Worm (Caenorhabditis elegans) whole organism, dauer: ENCODE data around the gene T28C6.8.

ENCODE experiments used
- unc-62 ChIP-seq: sonication (generic microtip); optimal IDR thresholded peaks from 2 replicates; lab custom pipeline; 2017; ENCODE audit warnings: missing biosample characterization, missing genetic modification reagents, missing genetic modification characterization

T28C6.8 gene

DNA sequence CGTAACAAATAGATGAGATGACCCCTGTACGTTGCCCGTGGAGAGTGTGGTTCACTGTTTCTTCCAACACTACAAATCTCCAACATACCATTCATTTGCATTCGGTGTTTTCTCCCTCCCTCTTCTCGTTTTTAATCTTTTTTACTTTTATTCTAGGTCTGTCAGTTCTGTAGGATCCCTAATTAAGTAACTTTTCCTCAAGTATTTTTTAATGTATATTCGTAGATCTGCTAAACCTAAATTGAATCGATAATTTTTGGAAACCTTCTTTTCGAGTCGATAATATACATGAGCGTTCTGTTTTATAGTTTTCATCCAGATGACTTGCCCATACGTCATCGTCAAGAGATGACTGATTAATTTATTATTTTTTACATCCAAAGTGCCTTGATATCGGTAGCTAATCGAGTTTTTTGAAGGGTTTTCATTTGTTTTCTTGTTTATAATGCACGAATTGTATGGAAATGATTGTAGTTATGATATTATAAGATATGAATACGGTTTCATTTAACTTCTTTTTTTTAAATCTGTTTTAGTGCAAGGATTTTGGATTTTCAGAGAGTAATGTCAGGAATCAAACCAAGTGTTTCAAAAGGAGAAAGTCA, 9.7 kb upstream of the T28C6.8 start, which contains the start of the genes T28C6.11 and T11B7.1:
Gene T28C6.11 (minus strand): TSS at position 101 of the 605 bp plus-strand sequence.
Gene T11B7.1 (plus strand): TSS at position 555 of the 605 bp plus-strand sequence.
- no peak for TF ChIP-seq unc-62 (GFP tag; lab: Kevin White, UChicago)

DNA sequence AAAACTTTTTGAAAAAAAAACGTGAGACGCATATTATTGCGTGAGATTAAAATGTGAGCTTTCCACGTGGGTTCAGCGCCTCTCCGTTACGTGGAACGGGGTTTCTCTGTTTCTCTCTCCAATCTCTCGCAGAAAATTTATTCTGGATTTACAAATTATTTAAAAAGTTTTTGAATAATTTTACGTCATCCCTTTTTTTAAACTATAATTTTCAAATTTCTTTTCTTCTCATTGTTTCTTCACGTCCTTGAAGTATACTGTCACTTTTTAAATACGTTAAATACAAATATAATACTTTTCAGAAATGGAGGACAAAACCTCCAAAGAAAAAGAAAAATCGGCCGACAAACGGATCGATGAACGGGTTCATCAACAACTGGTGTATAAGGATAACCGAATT, 3.0 kb downstream of the T28C6.8 start, which contains the start of gene T28C6.7:
Gene T28C6.7 (plus strand): TSS at position 301 of the 400 bp plus-strand sequence.
- no peak for TF ChIP-seq unc-62 (GFP tag; lab: Kevin White, UChicago)

DNA sequence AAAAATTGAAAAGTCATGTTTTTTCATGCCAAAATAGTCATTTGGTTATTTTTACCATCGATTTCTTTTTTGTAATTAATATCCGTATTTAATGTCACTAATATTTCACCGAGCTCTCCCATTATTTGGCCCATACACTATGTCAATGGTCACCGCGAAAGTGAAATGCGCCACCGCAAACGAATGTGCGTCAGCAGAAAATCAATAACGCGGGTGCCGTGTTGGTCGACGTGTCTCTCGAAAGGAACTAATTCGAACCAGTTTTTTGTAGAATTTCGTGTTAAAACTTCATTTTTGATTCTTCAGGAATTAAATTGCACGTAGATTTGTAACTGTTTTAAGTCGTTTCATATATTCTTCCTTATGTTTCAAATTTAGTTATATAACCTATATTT, 3.9 kb downstream of the T28C6.8 start:
- TF ChIP-seq unc-62 (GFP tag; lab: Kevin White, UChicago) = no peak

DNA sequence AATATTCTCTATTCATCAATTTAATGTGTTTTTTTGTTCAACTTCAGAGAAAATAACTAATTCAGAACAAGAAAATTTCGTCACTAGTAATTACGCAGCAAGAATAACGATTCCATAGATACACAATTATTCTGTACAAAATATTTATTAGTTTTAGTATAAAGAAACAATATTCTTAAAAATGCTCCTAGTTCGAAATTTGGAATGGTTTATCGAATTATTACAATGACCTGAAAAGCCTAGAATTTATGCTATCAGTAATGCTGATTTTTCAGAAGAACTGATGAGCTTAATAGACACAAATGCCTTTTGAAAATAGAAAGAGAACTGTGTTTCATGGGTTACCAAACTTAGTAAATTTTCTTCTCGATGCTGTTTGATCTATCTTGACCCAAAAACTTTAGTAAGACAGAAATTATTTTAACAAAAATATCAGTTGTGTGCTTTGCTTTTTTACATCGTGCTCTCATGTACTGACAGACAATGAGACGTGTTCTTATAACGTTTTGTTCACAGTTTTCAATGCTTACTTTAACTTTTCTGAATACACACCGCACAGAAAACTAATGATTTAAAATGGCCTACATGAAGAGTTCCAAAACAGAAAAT, 4.4 kb downstream of the T28C6.8 start:
- no peak for TF ChIP-seq unc-62 (GFP tag; lab: Kevin White, UChicago)

DNA sequence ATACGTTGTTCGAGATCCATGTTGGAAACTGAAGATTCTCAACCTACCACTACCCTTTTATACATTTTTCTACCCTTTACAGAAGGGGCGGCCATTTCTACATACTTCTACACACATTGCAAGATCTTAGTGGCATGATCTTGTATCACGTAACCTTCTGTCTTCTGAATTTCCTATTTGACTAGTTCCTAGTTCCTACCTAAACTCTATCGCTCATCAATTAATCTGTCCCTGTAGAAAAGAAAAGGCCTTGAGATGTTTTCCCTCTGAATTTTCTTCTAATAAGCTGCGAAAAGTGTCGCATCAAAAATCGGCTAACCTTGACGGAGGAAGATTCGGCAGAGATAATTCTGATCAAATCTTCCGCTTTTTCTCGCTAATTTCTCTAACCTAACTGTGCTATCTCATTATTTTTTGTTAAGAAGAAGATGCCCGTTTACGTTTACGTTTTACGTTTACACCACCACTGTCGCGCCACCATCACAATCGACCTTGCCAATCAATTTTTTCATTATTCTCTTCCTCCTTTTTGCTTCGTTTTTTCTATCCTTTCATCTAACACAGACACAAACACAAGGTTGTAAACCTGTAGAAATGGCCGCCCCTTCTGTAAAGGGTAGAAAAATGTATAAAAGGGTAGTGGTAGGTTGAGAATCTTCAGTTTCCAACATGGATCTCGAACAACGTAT, 6.2 kb downstream of the T28C6.8 start, which contains the start of the genes col-117 and col-3:
Gene col-117 (minus strand): TSS at position 51 of the 689 bp plus-strand sequence.
Gene col-3 (plus strand): TSS at position 639 of the 689 bp plus-strand sequence.
- TF ChIP-seq unc-62 (GFP tag; lab: Kevin White, UChicago) = no peak

DNA sequence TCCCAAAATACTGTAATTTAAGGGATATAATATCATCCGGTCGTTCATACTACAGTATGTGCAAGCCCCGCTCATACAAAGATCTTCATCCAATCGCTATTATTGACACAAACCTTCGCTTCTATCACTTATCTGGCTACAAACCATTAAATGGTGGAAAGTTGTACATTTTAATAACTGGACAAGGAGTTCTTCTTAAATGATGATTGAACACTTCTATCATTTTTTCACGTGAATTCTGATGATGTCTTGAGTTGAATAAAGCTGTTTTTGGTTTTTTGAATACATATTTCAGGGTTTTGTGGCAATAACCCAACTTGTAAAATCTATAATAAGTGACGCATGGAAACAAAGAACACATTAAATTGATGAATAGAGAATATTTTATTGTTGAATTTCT, 7.9 kb downstream of the T28C6.8 start:
- no peak for TF ChIP-seq unc-62 (GFP tag; lab: Kevin White, UChicago)

DNA sequence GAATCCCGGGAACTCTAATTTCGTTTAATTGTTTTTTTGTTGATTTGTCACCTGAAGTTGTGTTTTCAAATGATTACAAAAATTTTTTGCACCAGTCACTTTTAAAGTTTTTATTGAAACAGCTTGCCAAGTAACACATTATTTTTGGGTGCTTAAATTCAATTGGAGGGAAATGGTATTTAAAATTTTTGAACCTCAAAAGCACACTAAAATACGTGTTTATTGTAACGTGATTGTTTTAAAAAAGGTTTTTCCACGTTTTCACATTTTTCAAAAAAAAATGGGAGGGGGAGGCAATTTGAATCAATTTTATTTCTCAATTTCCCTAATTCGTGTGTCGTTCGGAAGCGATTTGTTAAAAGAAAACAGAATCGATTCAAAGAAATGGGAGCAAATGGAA, 9.4 kb downstream of the T28C6.8 start, which contains the start of gene T28C6.5:
Gene T28C6.5 (plus strand): TSS at position 301 of the 400 bp plus-strand sequence.
- TF ChIP-seq unc-62 (GFP tag; lab: Kevin White, UChicago) = no peak

DNA sequence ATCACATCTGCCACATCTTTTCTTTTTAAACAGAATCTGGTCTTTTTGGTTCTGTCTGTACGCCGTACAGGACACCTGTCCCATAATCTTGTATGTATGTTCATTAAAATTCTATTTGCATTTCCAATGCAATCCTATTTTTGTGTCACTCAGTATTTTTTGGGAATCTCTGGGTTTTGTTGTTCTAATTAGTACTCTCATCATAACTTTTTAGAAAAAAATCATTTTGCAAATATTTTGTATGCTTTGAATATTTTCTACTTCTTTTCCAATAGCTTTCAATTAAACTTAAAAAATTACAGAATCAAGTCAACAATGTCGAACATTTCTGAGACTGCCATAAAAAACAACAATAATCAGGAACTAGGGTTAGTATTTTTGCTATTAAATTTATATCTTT, 10.5 kb downstream of the T28C6.8 start, which contains the start of gene T28C6.3:
Gene T28C6.3 (plus strand): TSS at position 301 of the 400 bp plus-strand sequence.
- no peak for TF ChIP-seq unc-62 (GFP tag; lab: Kevin White, UChicago)

DNA sequence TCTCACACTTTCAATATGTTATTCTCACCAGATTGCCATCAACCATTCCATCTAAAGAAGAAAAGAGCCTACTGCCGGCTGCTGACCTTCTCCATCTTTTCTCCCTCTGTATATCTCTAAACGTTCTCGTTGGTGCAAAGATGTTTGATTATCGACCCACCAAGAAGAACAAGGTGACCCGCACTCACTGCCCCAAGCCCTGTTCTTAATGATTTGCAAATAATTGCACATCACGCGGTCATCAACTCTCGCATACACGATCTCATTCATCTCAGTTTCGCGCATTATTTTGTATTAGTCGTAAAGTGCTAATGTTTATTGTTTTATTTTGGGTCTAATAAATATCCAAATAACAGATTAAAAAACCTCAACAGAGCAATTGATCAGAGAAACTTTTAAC, 11.1 kb downstream of the T28C6.8 start:
- TF ChIP-seq unc-62 (GFP tag; lab: Kevin White, UChicago) = no peak

DNA sequence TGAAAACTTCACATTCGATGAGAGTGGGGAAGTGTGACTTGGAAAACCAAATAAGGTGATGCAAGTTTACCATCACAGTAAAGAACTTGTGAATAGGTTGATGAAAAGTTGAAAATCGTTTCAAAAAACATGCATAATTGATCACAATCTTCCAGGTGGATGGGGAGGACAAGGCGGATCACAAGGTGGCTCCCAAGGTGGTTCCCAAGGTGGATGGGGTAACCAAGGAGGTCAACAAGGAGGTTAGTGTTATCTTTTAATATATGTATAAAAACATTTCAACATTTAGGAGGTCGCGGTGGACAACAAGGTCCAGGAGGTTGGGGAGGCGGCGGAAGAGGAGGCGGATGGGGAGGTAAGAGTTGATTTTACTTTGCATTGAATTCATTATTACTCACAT, 12.9 kb downstream of the T28C6.8 start, which contains the start of gene T28C6.10:
Gene T28C6.10 (plus strand): TSS at position 301 of the 400 bp plus-strand sequence.
- TF ChIP-seq unc-62 (GFP tag; lab: Kevin White, UChicago) = no peak

DNA sequence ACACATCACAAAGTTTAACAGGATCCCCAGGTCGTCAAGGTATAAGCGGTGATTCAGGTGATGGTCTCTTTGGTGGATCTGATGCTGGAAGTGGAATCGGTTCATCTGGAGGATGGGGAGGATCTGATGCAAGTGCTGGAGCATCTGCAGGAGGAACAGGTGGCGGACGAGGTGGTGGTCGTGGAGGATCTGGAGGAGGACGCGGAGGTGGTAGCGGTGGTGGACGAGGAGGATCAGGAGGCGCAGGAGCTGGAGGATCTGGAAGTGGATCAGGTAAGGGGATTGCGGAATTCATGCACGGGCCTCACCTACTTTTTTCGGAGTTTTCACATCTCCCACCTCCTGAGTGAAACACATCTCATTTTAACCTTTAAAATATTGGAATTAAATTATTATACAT, 13.9 kb downstream of the T28C6.8 start:
- TF ChIP-seq unc-62 (GFP tag; lab: Kevin White, UChicago) = no peak

DNA sequence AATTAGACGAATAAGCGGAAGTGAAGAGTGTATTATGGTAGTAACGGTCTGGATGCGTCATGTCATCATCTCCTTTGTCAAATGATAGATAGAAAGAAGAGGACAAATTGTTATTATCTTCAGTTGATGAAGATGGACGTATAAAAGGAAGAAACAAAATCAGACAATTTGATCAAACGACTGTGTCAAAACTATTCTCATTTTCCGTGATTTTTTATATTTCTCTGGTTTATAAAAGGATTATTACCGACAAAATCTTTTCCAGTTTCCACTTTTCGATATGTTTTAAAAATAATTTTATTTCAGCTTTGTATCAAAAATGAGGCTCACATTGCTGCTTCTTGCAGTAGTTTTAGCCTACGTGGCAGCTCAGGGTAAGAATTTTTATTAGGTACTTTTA, 14.5 kb downstream of the T28C6.8 start, which contains the start of gene grsp-2:
Gene grsp-2 (plus strand): TSS at position 301 of the 400 bp plus-strand sequence.
- TF ChIP-seq unc-62 (GFP tag; lab: Kevin White, UChicago) = no peak

DNA sequence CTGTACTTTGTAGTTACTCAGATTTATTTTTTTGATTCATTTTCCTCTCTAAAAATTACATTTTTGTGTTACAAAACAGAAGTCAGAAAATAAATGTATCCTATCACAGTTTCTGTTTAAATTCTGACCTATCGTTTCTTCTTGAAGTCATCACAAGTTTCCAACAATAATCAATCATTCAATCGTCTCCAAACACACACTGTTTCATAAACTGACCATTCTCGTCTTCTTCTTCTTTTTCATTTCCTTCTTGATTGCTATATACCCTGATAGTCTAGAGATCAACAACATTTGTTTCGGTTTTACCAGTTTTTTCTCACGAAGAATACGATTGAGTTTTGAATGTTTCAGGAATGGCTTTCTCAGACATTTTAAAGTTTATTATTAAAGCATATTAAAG, 15.4 kb downstream of the T28C6.8 start:
- no peak for TF ChIP-seq unc-62 (GFP tag; lab: Kevin White, UChicago)

DNA sequence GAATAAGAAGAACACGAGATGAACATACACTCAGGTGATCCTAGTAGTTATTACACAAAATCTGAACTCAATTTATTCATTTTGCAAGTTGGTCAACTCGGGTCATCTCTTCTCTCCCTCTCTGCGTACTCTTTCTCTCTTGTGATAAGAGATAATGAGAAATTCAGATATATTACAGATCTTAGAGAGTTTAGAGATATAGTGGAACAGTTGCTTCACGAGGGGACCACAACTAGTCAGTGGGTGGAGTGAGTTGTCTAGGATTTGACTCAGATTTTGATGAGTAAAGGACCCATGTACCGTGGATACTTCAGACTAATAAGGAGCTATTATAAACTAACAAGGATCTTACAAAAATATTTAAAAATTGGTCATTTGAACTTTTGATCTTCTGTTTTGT, 16.9 kb downstream of the T28C6.8 start, which contains the start of gene exc-5:
Gene exc-5 (minus strand): TSS at position 57 of the 400 bp plus-strand sequence.
- TF ChIP-seq unc-62 (GFP tag; lab: Kevin White, UChicago) = no peak

DNA sequence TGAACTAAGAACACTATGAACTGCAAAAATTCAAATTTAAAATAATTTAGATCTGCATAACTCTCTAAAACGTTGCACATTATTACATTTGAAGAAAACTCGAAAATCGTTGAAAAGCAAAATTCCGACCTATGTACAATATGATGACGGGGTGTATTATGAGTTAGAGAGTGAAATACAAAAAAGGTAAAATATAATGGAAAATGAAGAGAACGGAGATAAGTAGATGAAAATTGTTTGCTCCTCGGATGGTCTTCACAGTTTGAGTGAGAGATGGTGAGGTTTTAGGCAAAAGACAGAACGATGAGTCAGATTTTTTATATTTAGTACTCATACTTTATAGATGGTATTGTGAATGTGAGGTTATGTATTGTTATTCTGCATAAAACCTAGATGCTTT, 23.2 kb downstream of the T28C6.8 start:
- TF ChIP-seq unc-62 (GFP tag; lab: Kevin White, UChicago) = no peak

DNA sequence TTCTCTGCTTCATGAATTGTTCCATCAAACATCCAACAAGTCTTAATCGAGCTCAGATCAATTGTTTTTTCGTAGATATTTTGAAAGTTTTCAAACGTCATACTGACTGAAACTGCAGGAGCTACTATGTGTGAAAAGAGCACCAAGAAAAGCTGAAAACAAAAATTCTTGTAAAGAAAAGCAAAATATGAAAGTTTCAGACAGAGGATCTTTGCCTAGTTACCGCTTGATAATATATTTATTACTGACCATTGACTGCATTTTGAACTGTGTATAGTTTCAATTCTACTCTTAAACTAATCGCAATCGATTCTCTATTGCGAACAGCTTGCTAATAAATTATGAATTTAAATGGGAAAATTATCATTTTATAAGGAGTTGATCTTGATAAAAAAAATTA, 32.3 kb downstream of the T28C6.8 start, which contains the start of gene clec-182:
Gene clec-182 (minus strand): TSS at position 101 of the 400 bp plus-strand sequence.
- TF ChIP-seq unc-62 (GFP tag; lab: Kevin White, UChicago) = no peak
